Fruit fly (Drosophila melanogaster): ENCODE data around the gene Edem2.

dm6 chr2L:13202960-13203436, 11.0 kb downstream of the Edem2 start, which contains the start of gene CG16972:
- TF ChIP-seq en (GFP tag; optimal IDR thresholded peaks at IDR 0.05) = no peak
- TF ChIP-seq danr (GFP tag; IDR thresholded peaks at IDR 0.05) = no peak
- no peak for TF ChIP-seq Optix (GFP tag; IDR thresholded peaks at IDR 0.05)
